Fruit fly (Drosophila melanogaster) whole organism, embryonic: ENCODE data around the gene vir-1.

Experiments
- Blimp-1 ChIP-seq: fragments of 200-800 bp; sonication (Bioruptor generic); optimal IDR thresholded peaks from 3 replicates; lab custom pipeline; 2018; ENCODE audit warnings: missing biosample characterization, missing genetic modification characterization, mild to moderate bottlenecking, moderate library complexity, missing genetic modification reagents
- Bteb2 ChIP-seq: fragments of 200-800 bp; sonication (Bioruptor generic); optimal IDR thresholded peaks from 2 replicates; lab custom pipeline; 2016; ENCODE audit warnings: missing biosample characterization, missing genetic modification characterization
- CG10321 ChIP-seq: fragments of 200-800 bp; sonication (Bioruptor generic); IDR thresholded peaks from 2 replicates; pipeline ENCODE4 v1.3.6; 2022; ENCODE audit warnings: missing biosample characterization, missing genetic modification characterization
- CG11398 ChIP-seq: fragments of 200-800 bp; sonication (Bioruptor generic); optimal IDR thresholded peaks from 2 replicates; lab custom pipeline; 2016; ENCODE audit warnings: missing biosample characterization, missing genetic modification characterization
- CG12104 ChIP-seq: fragments of 200-800 bp; sonication (Bioruptor generic); optimal IDR thresholded peaks from 3 replicates; lab custom pipeline; 2016; ENCODE audit warnings: missing biosample characterization, missing genetic modification characterization
- CG12236 ChIP-seq: fragments of 200-800 bp; sonication (Bioruptor generic); optimal IDR thresholded peaks from 2 replicates; lab custom pipeline; 2016; ENCODE audit warnings: missing biosample characterization, missing genetic modification characterization
- CG12391 ChIP-seq: fragments of 200-800 bp; sonication (Bioruptor generic); optimal IDR thresholded peaks from 3 replicates; lab custom pipeline; 2018; ENCODE audit warnings: missing biosample characterization, mild to moderate bottlenecking, missing genetic modification characterization, moderate library complexity
- CG13123 ChIP-seq: fragments of 200-800 bp; sonication (Bioruptor generic); optimal IDR thresholded peaks from 2 replicates; lab custom pipeline; 2016; ENCODE audit warnings: missing biosample characterization, missing genetic modification characterization
- CG14441 ChIP-seq: fragments of 200-800 bp; sonication (Bioruptor generic); IDR thresholded peaks from 2 replicates; pipeline ENCODE4 v1.3.6; 2022; ENCODE audit warnings: missing biosample characterization, missing genetic modification characterization
- CG1603 ChIP-seq: fragments of 200-800 bp; sonication (Bioruptor generic); optimal IDR thresholded peaks from 2 replicates; lab custom pipeline; 2019; ENCODE audit warnings: missing biosample characterization, mild to moderate bottlenecking, missing genetic modification characterization, moderate library complexity
- CG18599 ChIP-seq: fragments of 200-800 bp; sonication (Bioruptor generic); optimal IDR thresholded peaks from 3 replicates; lab custom pipeline; 2017; ENCODE audit warnings: missing biosample characterization, missing genetic modification characterization, mild to moderate bottlenecking, moderate library complexity, missing genetic modification reagents
- CG2120 ChIP-seq: fragments of 200-800 bp; sonication (Bioruptor generic); optimal IDR thresholded peaks from 3 replicates; lab custom pipeline; 2016; ENCODE audit warnings: missing biosample characterization, missing genetic modification characterization
- CG33213 ChIP-seq: fragments of 200-800 bp; sonication (Bioruptor generic); optimal IDR thresholded peaks from 3 replicates; lab custom pipeline; 2016; ENCODE audit warnings: missing biosample characterization, missing genetic modification characterization
- CG34422 ChIP-seq: fragments of 200-800 bp; sonication (Bioruptor generic); IDR thresholded peaks from 3 replicates; pipeline ENCODE4 v1.3.6; 2022; ENCODE audit warnings: missing biosample characterization, missing genetic modification characterization
- CG4328 ChIP-seq: fragments of 200-800 bp; sonication (Bioruptor generic); optimal IDR thresholded peaks from 3 replicates; lab custom pipeline; 2017; ENCODE audit warnings: missing biosample characterization, missing genetic modification reagents, missing genetic modification characterization
- CG4404 ChIP-seq: fragments of 200-800 bp; sonication (Bioruptor generic); IDR thresholded peaks from 2 replicates; pipeline ENCODE4 v1.3.6; 2022; ENCODE audit warnings: missing biosample characterization, missing genetic modification characterization
- CG7839 ChIP-seq: fragments of 200-800 bp; sonication (Bioruptor generic); optimal IDR thresholded peaks from 3 replicates; lab custom pipeline; 2018; ENCODE audit warnings: missing biosample characterization, mild to moderate bottlenecking, missing genetic modification characterization, moderate library complexity
- Dbx ChIP-seq: fragments of 200-800 bp; sonication (Bioruptor generic); IDR thresholded peaks from 3 replicates; pipeline ENCODE4 v1.3.6; 2022; ENCODE audit warnings: missing biosample characterization, missing genetic modification characterization
- E2f1 ChIP-seq: fragments of 200-800 bp; sonication (Bioruptor generic); IDR thresholded peaks from 2 replicates; pipeline ENCODE4 v1.3.6; 2022; ENCODE audit warnings: missing biosample characterization, missing genetic modification characterization
- E2f2 ChIP-seq: fragments of 200-800 bp; sonication (Bioruptor generic); IDR thresholded peaks from 2 replicates; pipeline ENCODE4 v1.3.6; 2022; ENCODE audit warnings: missing biosample characterization, missing genetic modification characterization
- Fer2 ChIP-seq: fragments of 200-800 bp; sonication (Bioruptor generic); optimal IDR thresholded peaks from 2 replicates; lab custom pipeline; 2018; ENCODE audit warnings: missing biosample characterization, mild to moderate bottlenecking, missing genetic modification characterization, moderate library complexity
- Fer3 ChIP-seq: fragments of 200-800 bp; sonication (Bioruptor generic); optimal IDR thresholded peaks from 2 replicates; lab custom pipeline; 2018; ENCODE audit warnings: missing biosample characterization, mild to moderate bottlenecking, missing genetic modification characterization, moderate library complexity
- HmgZ ChIP-seq: fragments of 200-800 bp; sonication (Bioruptor generic); optimal IDR thresholded peaks from 2 replicates; lab custom pipeline; 2018; ENCODE audit warnings: missing biosample characterization, mild to moderate bottlenecking, missing genetic modification characterization
- Meics ChIP-seq: fragments of 200-800 bp; sonication (Bioruptor generic); optimal IDR thresholded peaks from 2 replicates; lab custom pipeline; 2017; ENCODE audit warnings: missing biosample characterization, mild to moderate bottlenecking, missing genetic modification characterization
- Optix ChIP-seq: fragments of 200-800 bp; sonication (Bioruptor generic); IDR thresholded peaks from 3 replicates; pipeline ENCODE4 v1.3.6; 2022; ENCODE audit warnings: missing biosample characterization, missing genetic modification characterization
- Trl ChIP-seq, 3 experiments: fragments of >200 bp in 2 of 3; fragments of 200-800 bp in 1 of 3; sonication (Bioruptor generic) in 1 of 3; optimal IDR thresholded peaks; 2 replicates in 1 of 3; 3 replicates in 2 of 3; lab custom pipeline; 2016 to 2017; ENCODE audit warnings: missing biosample characterization in 1 of 3, missing genetic modification characterization in 1 of 3
- caup ChIP-seq: fragments of 200-800 bp; sonication (Bioruptor generic); optimal IDR thresholded peaks from 3 replicates; lab custom pipeline; 2017; ENCODE audit warnings: missing biosample characterization, mild to moderate bottlenecking, missing genetic modification characterization, moderate library complexity; ENCODE audit not compliant: severe bottlenecking
- chm ChIP-seq: fragments of 200-800 bp; sonication (Bioruptor generic); IDR thresholded peaks from 2 replicates; pipeline ENCODE4 v1.3.6; 2022; ENCODE audit warnings: missing biosample characterization, missing genetic modification characterization
- crol ChIP-seq: fragments of 200-800 bp; sonication (Bioruptor generic); IDR thresholded peaks from 2 replicates; pipeline ENCODE4 v1.3.6; 2022; ENCODE audit warnings: missing biosample characterization, missing genetic modification characterization
- cwo ChIP-seq: fragments of 200-800 bp; sonication (Bioruptor generic); optimal IDR thresholded peaks from 3 replicates; lab custom pipeline; 2017; ENCODE audit warnings: missing biosample characterization, missing genetic modification characterization, mild to moderate bottlenecking, moderate library complexity, missing genetic modification reagents
- dpn ChIP-seq, 2 experiments: fragments of 200-800 bp; sonication (Bioruptor generic); optimal IDR thresholded peaks; 3 replicates each; lab custom pipeline; 2016; ENCODE audit warnings: missing biosample characterization in 2 of 2, missing genetic modification characterization in 2 of 2
- dysf ChIP-seq: fragments of 200-800 bp; sonication (Bioruptor generic); IDR thresholded peaks from 3 replicates; pipeline ENCODE4 v1.3.6; 2022; ENCODE audit warnings: missing biosample characterization, missing genetic modification characterization
- exex ChIP-seq: fragments of 200-800 bp; sonication (Bioruptor generic); optimal IDR thresholded peaks from 4 replicates; lab custom pipeline; 2018; ENCODE audit warnings: missing biosample characterization, mild to moderate bottlenecking, missing genetic modification characterization, moderate library complexity
- fd3F ChIP-seq: fragments of 200-800 bp; sonication (Bioruptor generic); optimal IDR thresholded peaks from 2 replicates; lab custom pipeline; 2018; ENCODE audit warnings: missing biosample characterization, mild to moderate bottlenecking, missing genetic modification characterization, moderate library complexity
- gcm2 ChIP-seq: fragments of 200-800 bp; sonication (Bioruptor generic); optimal IDR thresholded peaks from 2 replicates; lab custom pipeline; 2016; ENCODE audit warnings: missing biosample characterization, missing genetic modification characterization
- grn ChIP-seq: fragments of 200-800 bp; sonication (Bioruptor generic); optimal IDR thresholded peaks from 3 replicates; lab custom pipeline; 2017; ENCODE audit warnings: missing biosample characterization, missing genetic modification characterization
- hbn ChIP-seq: fragments of 200-800 bp; sonication (Bioruptor generic); IDR thresholded peaks from 2 replicates; pipeline ENCODE4 v1.3.6; 2022; ENCODE audit warnings: missing biosample characterization, missing genetic modification characterization; ENCODE audit not compliant: partially characterized antibody
- mam ChIP-seq: fragments of 200-800 bp; sonication (Bioruptor generic); optimal IDR thresholded peaks from 3 replicates; lab custom pipeline; 2016; ENCODE audit warnings: missing biosample characterization, missing genetic modification characterization
- mirr ChIP-seq: fragments of 200-800 bp; sonication (Bioruptor generic); optimal IDR thresholded peaks from 3 replicates; lab custom pipeline; 2018; ENCODE audit warnings: missing biosample characterization, mild to moderate bottlenecking, missing genetic modification characterization
- nerfin-1 ChIP-seq: fragments of 200-800 bp; sonication (Bioruptor generic); optimal IDR thresholded peaks from 3 replicates; lab custom pipeline; 2019; ENCODE audit warnings: missing biosample characterization, mild to moderate bottlenecking, missing genetic modification characterization, moderate library complexity
- oc ChIP-seq: fragments of 200-800 bp; sonication (Bioruptor generic); optimal IDR thresholded peaks from 2 replicates; lab custom pipeline; 2018; ENCODE audit warnings: missing biosample characterization, mild to moderate bottlenecking, missing genetic modification characterization, moderate library complexity
- odd ChIP-seq: fragments of 200-800 bp; sonication (Bioruptor generic); optimal IDR thresholded peaks from 2 replicates; lab custom pipeline; 2017; ENCODE audit warnings: missing biosample characterization, mild to moderate bottlenecking, missing genetic modification characterization
- otp ChIP-seq: fragments of 200-800 bp; sonication (Bioruptor generic); IDR thresholded peaks from 3 replicates; pipeline ENCODE4, ENCODE4 v1.3.6; 2022; ENCODE audit warnings: missing biosample characterization, missing genetic modification characterization
- seq ChIP-seq: fragments of 200-800 bp; sonication (Bioruptor generic); IDR thresholded peaks from 2 replicates; pipeline ENCODE4 v1.3.6; 2022; ENCODE audit warnings: missing biosample characterization, missing genetic modification characterization
- so ChIP-seq: fragments of 200-800 bp; sonication (Bioruptor generic); IDR thresholded peaks from 3 replicates; pipeline ENCODE4 v1.3.6; 2022; ENCODE audit warnings: missing biosample characterization, missing genetic modification characterization
- tgo ChIP-seq: fragments of 200-800 bp; sonication (Bioruptor generic); IDR thresholded peaks from 3 replicates; pipeline ENCODE4 v1.3.6; 2022; ENCODE audit warnings: missing biosample characterization, missing genetic modification characterization
- trem ChIP-seq: fragments of 200-800 bp; optimal IDR thresholded peaks from 3 replicates; lab custom pipeline; 2019; ENCODE audit warnings: missing biosample characterization, mild to moderate bottlenecking, missing genetic modification characterization, moderate library complexity
- unpg ChIP-seq: fragments of 200-800 bp; sonication (Bioruptor generic); optimal IDR thresholded peaks from 3 replicates; lab custom pipeline; 2018; ENCODE audit warnings: missing biosample characterization, mild to moderate bottlenecking, missing genetic modification characterization, moderate library complexity
- z ChIP-seq: fragments of 200-800 bp; sonication (Bioruptor generic); IDR thresholded peaks from 3 replicates; pipeline ENCODE4 v1.3.6; 2022; ENCODE audit warnings: missing biosample characterization, missing genetic modification characterization

vir-1 gene

DNA sequence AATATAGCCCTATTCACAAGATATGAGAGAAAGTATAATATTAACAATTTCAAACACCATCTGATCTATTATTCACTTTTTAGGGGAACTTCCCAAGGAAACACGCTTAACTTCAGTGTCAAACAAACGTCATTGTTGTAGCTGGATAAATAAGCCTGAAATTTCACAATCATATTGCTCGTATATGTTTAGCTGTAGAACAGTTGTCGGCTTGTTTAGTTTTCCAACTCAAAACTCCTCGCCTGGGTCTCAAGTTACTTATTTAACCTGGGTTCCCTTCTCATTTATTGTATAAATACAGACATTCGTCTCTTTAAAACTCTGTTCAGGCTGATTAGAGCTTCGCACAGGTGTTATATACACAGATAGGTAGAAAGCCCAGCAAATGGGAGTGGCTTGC is 50.8 kb downstream of the vir-1 start (continued):
- peak; percentile 47 for TF ChIP-seq CG2120 (GFP tag; lab: Kevin White, UChicago)
- TF ChIP-seq unpg (GFP tag; lab: Kevin White, UChicago) = peak; percentile 33
- peak; percentile 13 for TF ChIP-seq grn (GFP tag; lab: Kevin White, UChicago)
- TF ChIP-seq CG11398 (GFP tag; lab: Kevin White, UChicago) = peak; percentile 1
- 0 out of 3 replicates have a peak, but pooled peaks have one; percentile 34 for TF ChIP-seq Dbx (GFP tag; lab: Robert Waterston, UW)
- TF ChIP-seq Trl (optimal IDR thresholded peaks at IDR 0.05; lab: Kevin White, UChicago) = no peak
- peak; percentile 44 for TF ChIP-seq Trl (GFP tag; optimal IDR thresholded peaks at IDR 0.05; lab: Kevin White, UChicago)
- TF ChIP-seq tgo (GFP tag; lab: Robert Waterston, UW) = no peak
- peak; percentile 16 for TF ChIP-seq HmgZ (tag; lab: Kevin White, UChicago)
- no peak for TF ChIP-seq gcm2 (GFP tag; lab: Kevin White, UChicago)
- TF ChIP-seq Bteb2 = peak; percentile 11
- TF ChIP-seq mam (GFP tag; lab: Kevin White, UChicago) = peak; percentile 2
- TF ChIP-seq so (GFP tag; lab: Robert Waterston, UW) = 0 out of 3 replicates have a peak, but pooled peaks have one; percentile 22
- no peak for TF ChIP-seq CG14441 (GFP tag; lab: Robert Waterston, UW)
- TF ChIP-seq CG18599 = peak; percentile 73
- TF ChIP-seq Blimp-1 (GFP tag; lab: Kevin White, UChicago) = peak; percentile 39
- TF ChIP-seq hbn (GFP tag; lab: Robert Waterston, UW) = no peak
- TF ChIP-seq Fer2 (tag; lab: Kevin White, UChicago) = peak; percentile 5
- peak; percentile 55 for TF ChIP-seq caup (GFP tag; lab: Kevin White, UChicago)
- peak; percentile 51; the same call in 1 of the 2 replicates for TF ChIP-seq seq
- peak in 1 of 2 experiments; percentile 8 for TF ChIP-seq dpn (GFP tag; optimal IDR thresholded peaks at IDR 0.05; lab: Kevin White, UChicago)
- TF ChIP-seq CG7839 (tag; lab: Kevin White, UChicago) = no peak
- TF ChIP-seq mirr (GFP tag; lab: Kevin White, UChicago) = peak; percentile 47
- peak; percentile 20 for TF ChIP-seq odd (GFP tag; lab: Kevin White, UChicago)
- TF ChIP-seq CG34422 = no peak
- TF ChIP-seq exex (tag; lab: Kevin White, UChicago) = no peak
- TF ChIP-seq oc (tag; lab: Kevin White, UChicago) = no peak
- no peak for TF ChIP-seq dysf (GFP tag; lab: Robert Waterston, UW)
- 0 out of 2 replicates have a peak, but pooled peaks have one; percentile 18 for TF ChIP-seq CG10321
- TF ChIP-seq cwo = peak; percentile 26
- no peak for TF ChIP-seq crol
- TF ChIP-seq nerfin-1 (tag; lab: Kevin White, UChicago) = no peak
- TF ChIP-seq z (GFP tag; lab: Robert Waterston, UW) = 0 out of 3 replicates have a peak, but pooled peaks have one; percentile 21
- peak; percentile 46 for TF ChIP-seq fd3F (GFP tag; lab: Kevin White, UChicago)
- peak; percentile 17 for TF ChIP-seq CG1603 (tag; lab: Kevin White, UChicago)
- peak; percentile 47 for TF ChIP-seq CG12236
- TF ChIP-seq CG12391 (tag; lab: Kevin White, UChicago) = peak; percentile 2
- TF ChIP-seq Fer3 (tag; lab: Kevin White, UChicago) = peak; percentile 55
- TF ChIP-seq CG4328 (GFP tag; lab: Kevin White, UChicago) = peak; percentile 38
- peak; percentile 23 for TF ChIP-seq CG12104 (GFP tag; lab: Kevin White, UChicago)
- TF ChIP-seq CG13123 (GFP tag; lab: Kevin White, UChicago) = peak; percentile 38
- TF ChIP-seq chm (GFP tag; lab: Robert Waterston, UW) = peak; percentile 12; the same call in 1 of the 2 replicates
- 0 out of 3 replicates have a peak, but pooled peaks have one; percentile 14 for TF ChIP-seq Optix (GFP tag; lab: Robert Waterston, UW)
- peak; percentile 41 for TF ChIP-seq CG33213 (GFP tag; lab: Kevin White, UChicago)
- TF ChIP-seq E2f1 = no peak
- peak; percentile 58; the same call in 1 of the 3 replicates for TF ChIP-seq otp
- no peak for TF ChIP-seq CG4404
- TF ChIP-seq E2f2 (GFP tag; lab: Robert Waterston, UW) = peak; percentile 14; the same call in 1 of the 2 replicates
- TF ChIP-seq Meics (GFP tag; lab: Kevin White, UChicago) = peak; percentile 56
- no peak for TF ChIP-seq trem (tag; lab: Kevin White, UChicago)
